Fruit fly (Drosophila melanogaster) whole organism, prepupa: ENCODE results near the gene CG10365.

Experiments used
- CG16779 ChIP-seq: fragments of 200-800 bp; sonication (Bioruptor generic); optimal IDR thresholded peaks from 3 replicates; lab custom pipeline; 2017; ENCODE audit warnings: missing biosample characterization, mild to moderate bottlenecking, missing genetic modification characterization
- CG4318 ChIP-seq: fragments of 200-800 bp; sonication (Bioruptor generic); optimal IDR thresholded peaks from 3 replicates; lab custom pipeline; 2017; ENCODE audit warnings: missing biosample characterization, mild to moderate bottlenecking, missing genetic modification characterization
- CG6792 ChIP-seq: fragments of 200-800 bp; sonication (Bioruptor generic); optimal IDR thresholded peaks from 3 replicates; lab custom pipeline; 2016; ENCODE audit warnings: missing biosample characterization, missing genetic modification characterization
- CG8119 ChIP-seq: fragments of 200-800 bp; sonication (Bioruptor generic); IDR thresholded peaks from 3 replicates; pipeline ENCODE4 v1.3.6; 2022; ENCODE audit warnings: missing biosample characterization, missing genetic modification characterization
- CG8632 ChIP-seq: fragments of 200-800 bp; sonication (Bioruptor generic); optimal IDR thresholded peaks from 3 replicates; lab custom pipeline; 2016; ENCODE audit warnings: missing biosample characterization, missing genetic modification characterization
- Lpt ChIP-seq: fragments of 200-800 bp; sonication (Bioruptor generic); optimal IDR thresholded peaks from 3 replicates; lab custom pipeline; 2016; ENCODE audit warnings: missing biosample characterization, missing genetic modification characterization
- Met ChIP-seq: fragments of 200-800 bp; sonication (Bioruptor generic); optimal IDR thresholded peaks from 3 replicates; lab custom pipeline; 2016; ENCODE audit warnings: missing biosample characterization, missing genetic modification characterization
- OdsH ChIP-seq: fragments of 200-800 bp; sonication (Bioruptor generic); optimal IDR thresholded peaks from 3 replicates; lab custom pipeline; 2016; ENCODE audit warnings: missing biosample characterization, missing genetic modification characterization
- fd59A ChIP-seq: fragments of 200-800 bp; sonication (Bioruptor generic); optimal IDR thresholded peaks from 2 replicates; lab custom pipeline; 2017; ENCODE audit warnings: missing biosample characterization, mild to moderate bottlenecking, missing genetic modification characterization, missing genetic modification reagents
- fkh ChIP-seq: fragments of 200-800 bp; sonication (Bioruptor generic); optimal IDR thresholded peaks from 3 replicates; lab custom pipeline; 2017; ENCODE audit warnings: missing biosample characterization, mild to moderate bottlenecking, missing genetic modification characterization, moderate library complexity
- lz ChIP-seq: fragments of 200-800 bp; sonication (Bioruptor generic); optimal IDR thresholded peaks from 3 replicates; lab custom pipeline; 2016; ENCODE audit warnings: missing biosample characterization, missing genetic modification characterization
- vri ChIP-seq: fragments of 200-800 bp; sonication (Bioruptor generic); optimal IDR thresholded peaks from 3 replicates; lab custom pipeline; 2016; ENCODE audit warnings: missing biosample characterization, mild to moderate bottlenecking, missing genetic modification characterization

DNA sequence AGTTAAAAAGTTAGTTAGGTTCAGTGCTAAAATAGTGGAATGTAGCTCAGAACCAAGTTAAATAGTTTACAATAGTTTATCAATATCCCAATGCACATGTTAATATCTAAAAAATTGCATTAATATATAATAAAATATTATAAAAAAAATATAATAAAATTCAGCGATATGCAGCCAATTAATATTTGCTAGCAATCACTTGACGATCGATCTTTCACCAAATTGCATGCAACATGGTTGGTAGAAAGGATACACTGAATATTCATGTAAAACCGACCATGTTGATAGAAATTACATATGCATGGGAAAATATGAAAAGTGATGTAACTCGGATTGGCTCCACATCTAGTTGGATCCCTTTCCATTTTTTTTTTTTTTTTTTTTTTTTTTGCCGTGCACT lies 47.5 kb upstream of the CG10365 start:
- no peak for TF ChIP-seq Met (GFP tag; lab: Kevin White, UChicago)
- TF ChIP-seq CG8119 (GFP tag; lab: Robert Waterston, UW), result no peak
- TF ChIP-seq Lpt (GFP tag; lab: Kevin White, UChicago), result no peak
- no peak for TF ChIP-seq fkh
- TF ChIP-seq fd59A (GFP tag; lab: Kevin White, UChicago), result no peak
- TF ChIP-seq vri (GFP tag; lab: Kevin White, UChicago), result no peak
- no peak for TF ChIP-seq lz (GFP tag; lab: Kevin White, UChicago)
- TF ChIP-seq OdsH (GFP tag; lab: Kevin White, UChicago), result peak; percentile 26
- peak; percentile 47 for TF ChIP-seq CG4318 (GFP tag; lab: Kevin White, UChicago)
- TF ChIP-seq CG8632 (GFP tag; lab: Kevin White, UChicago), result no peak
- TF ChIP-seq CG16779 (tag; lab: Kevin White, UChicago), result no peak
- no peak for TF ChIP-seq CG6792 (GFP tag; lab: Kevin White, UChicago)
